Worm (Caenorhabditis elegans): ENCODE data around the gene K04A8.19.

Gene K04A8.19

DNA sequence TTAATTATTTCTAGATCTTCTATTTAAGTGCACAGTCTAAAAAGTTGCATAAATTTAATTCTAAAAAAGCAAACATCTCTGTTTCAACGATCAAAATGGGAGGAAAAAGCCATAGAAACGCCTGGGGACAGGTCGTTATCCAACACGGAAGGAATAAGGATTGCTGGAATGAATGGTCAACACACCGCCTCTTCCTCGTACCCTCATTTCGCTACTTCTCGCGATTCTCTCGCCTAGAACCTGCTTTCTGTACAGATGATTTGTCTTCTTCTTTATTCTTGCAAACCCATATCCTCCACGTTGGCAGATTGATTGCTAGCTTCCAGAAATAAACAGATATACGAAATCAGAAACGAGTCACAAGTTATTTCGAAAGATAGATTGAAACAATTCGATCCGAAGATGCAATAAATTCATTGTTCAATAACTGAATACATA, 39.3 kb downstream of the K04A8.19 start, which contains the start of gene dpy-11:
Gene dpy-11 (minus strand): TSS at position 354 of the 438 bp plus-strand sequence.
- TF ChIP-seq ceh-28 (tag; optimal IDR thresholded peaks at IDR 0.05) (peak; percentile 10), lin-15B (tag; optimal IDR thresholded peaks at IDR 0.05) (no peak), fkh-10 (GFP tag; optimal IDR thresholded peaks at IDR 0.05) (no peak), skn-1 (tag; optimal IDR thresholded peaks at IDR 0.05) (no peak), fos-1 (tag; optimal IDR thresholded peaks at IDR 0.05) (no peak), nhr-28 (tag; optimal IDR thresholded peaks at IDR 0.05) (no peak), daf-12 (tag; optimal IDR thresholded peaks at IDR 0.05) (no peak), aly-2 (tag; optimal IDR thresholded peaks at IDR 0.05) (no peak), ceh-16 (tag; optimal IDR thresholded peaks at IDR 0.05) (no peak), ztf-4 (tag; optimal IDR thresholded peaks at IDR 0.05) (no peak), egl-5 (tag; optimal IDR thresholded peaks at IDR 0.05) (peak; percentile 52), zag-1 (tag; optimal IDR thresholded peaks at IDR 0.05) (no peak), ama-1 (optimal IDR thresholded peaks at IDR 0.05) (peak; percentile 99), nhr-43 (tag; optimal IDR thresholded peaks at IDR 0.05; ENCODE audit: poor library complexity, severe bottlenecking) (peak; percentile 85), lsy-12 (tag; optimal IDR thresholded peaks at IDR 0.05) (peak; percentile 46), ztf-11 (tag; optimal IDR thresholded peaks at IDR 0.05) (no peak), ceh-9 (tag; optimal IDR thresholded peaks at IDR 0.05) (no peak), elt-3 (tag; optimal IDR thresholded peaks at IDR 0.05) (peak in 1 of 3 experiments; percentile 85), nhr-25 (tag; optimal IDR thresholded peaks at IDR 0.05) (peak; percentile 66), fkh-2 (tag; optimal IDR thresholded peaks at IDR 0.05) (no peak), nhr-77 (tag; optimal IDR thresholded peaks at IDR 0.05) (no peak), nhr-11 (tag; optimal IDR thresholded peaks at IDR 0.05) (no peak), elt-2 (tag; optimal IDR thresholded peaks at IDR 0.05) (peak; percentile 29), ceh-82 (tag; optimal IDR thresholded peaks at IDR 0.05) (no peak), unc-62 (GFP tag; optimal IDR thresholded peaks at IDR 0.05) (no peak), mml-1 (tag; optimal IDR thresholded peaks at IDR 0.05) (no peak), nhr-12 (tag; optimal IDR thresholded peaks at IDR 0.05) (no peak), nfya-1 (tag; optimal IDR thresholded peaks at IDR 0.05; ENCODE audit: insufficient read depth) (peak; percentile 14), elt-1 (tag; optimal IDR thresholded peaks at IDR 0.05) (no peak), tbx-2 (tag; optimal IDR thresholded peaks at IDR 0.05) (peak; percentile 43), eor-1 (tag; optimal IDR thresholded peaks at IDR 0.05) (no peak), sea-2 (GFP tag; optimal IDR thresholded peaks at IDR 0.05) (no peak), ZK546.5 (tag; optimal IDR thresholded peaks at IDR 0.05) (no peak), pha-4 (tag; optimal IDR thresholded peaks at IDR 0.05) (no peak), nhr-76 (tag; optimal IDR thresholded peaks at IDR 0.05) (no peak), pqm-1 (tag; optimal IDR thresholded peaks at IDR 0.05) (no peak), jun-1 (tag; optimal IDR thresholded peaks at IDR 0.05) (no peak), mdl-1 (tag; optimal IDR thresholded peaks at IDR 0.05) (no peak), hmg-11 (tag; optimal IDR thresholded peaks at IDR 0.05) (no peak), egl-27 (tag; optimal IDR thresholded peaks at IDR 0.05) (no peak), snpc-4 (tag; optimal IDR thresholded peaks at IDR 0.05) (no peak), nhr-67 (tag; optimal IDR thresholded peaks at IDR 0.05) (no peak), unc-39 (tag; optimal IDR thresholded peaks at IDR 0.05) (no peak), lin-39 (tag; optimal IDR thresholded peaks at IDR 0.05) (peak; percentile 24), nhr-23 (tag; optimal IDR thresholded peaks at IDR 0.05) (peak; percentile 66), R02D3.7 (tag; optimal IDR thresholded peaks at IDR 0.05) (no peak), nhr-237 (tag; optimal IDR thresholded peaks at IDR 0.05) (no peak)
